Worm (Caenorhabditis elegans) whole organism, L4 larva: ENCODE measurements around the gene T19D2.13.
A peak's percentile ranks its signal among the peaks of the same experiment; 100 is the strongest.

Source experiments
- D1046.2 ChIP-seq: fragments of 200-800 bp; sonication (Bioruptor generic); IDR thresholded peaks from 2 replicates; pipeline ENCODE4 v1.3.6; 2022; ENCODE audit warnings: missing genetic modification characterization, missing compliant biosample characterization
- F26F4.8 ChIP-seq: fragments of 200-800 bp; sonication (Bioruptor generic); conservative IDR thresholded peaks from 2 replicates; pipeline ENCODE4 v1.3.6; 2022; ENCODE audit warnings: missing genetic modification characterization, missing compliant biosample characterization
- F49E8.2 ChIP-seq: sonication (generic microtip); optimal IDR thresholded peaks from 2 replicates; lab custom pipeline; 2016; ENCODE audit warnings: missing compliant biosample characterization, mild to moderate bottlenecking, missing genetic modification characterization, borderline replicate concordance
- T26A8.4 ChIP-seq: fragments of 200-800 bp; sonication (Bioruptor generic); IDR thresholded peaks from 2 replicates; pipeline ENCODE4 v1.3.6; 2022; ENCODE audit warnings: missing genetic modification characterization, missing compliant biosample characterization
- Y5F2A.4 ChIP-seq: fragments of 200-800 bp; sonication (Bioruptor generic); optimal IDR thresholded peaks from 2 replicates; lab custom pipeline; 2018; ENCODE audit warnings: mild to moderate bottlenecking, missing genetic modification characterization, missing compliant biosample characterization
- ZK546.5 ChIP-seq, 2 experiments: sonication (generic microtip); optimal IDR thresholded peaks; 2 replicates each; lab custom pipeline; 2017; ENCODE audit warnings: missing biosample characterization in 2 of 2, missing genetic modification characterization in 2 of 2
- aha-1 ChIP-seq: fragments of 150-350 bp; peaks from one replicate; lab custom pipeline; 2014; ENCODE audit warnings: missing biosample characterization, missing genetic modification characterization
- ceh-28 ChIP-seq: fragments of 150-350 bp; optimal IDR thresholded peaks from 2 replicates; lab custom pipeline; 2014; ENCODE audit warnings: missing biosample characterization, missing genetic modification reagents, missing genetic modification characterization
- cey-2 ChIP-seq: sonication (generic microtip); optimal IDR thresholded peaks from 3 replicates; lab custom pipeline; 2017; ENCODE audit warnings: missing genetic modification characterization, mild to moderate bottlenecking, missing compliant biosample characterization, antibody characterized with exemption, borderline replicate concordance; ENCODE audit not compliant: insufficient read depth
- daf-16 ChIP-seq, 3 experiments: sonication (generic microtip); optimal IDR thresholded peaks; 2 replicates each; lab custom pipeline; 2016 to 2017; ENCODE audit warnings: missing genetic modification characterization in 3 of 3, missing genetic modification reagents in 3 of 3, mild to moderate bottlenecking in 2 of 3, missing compliant biosample characterization in 2 of 3, missing biosample characterization in 1 of 3, moderate library complexity in 1 of 3
- dmd-6 ChIP-seq: fragments of 200-800 bp; sonication (Bioruptor generic); IDR thresholded peaks from 2 replicates; pipeline ENCODE4 v1.3.6; 2022; ENCODE audit warnings: missing genetic modification reagents, missing genetic modification characterization, missing compliant biosample characterization
- dpl-1 ChIP-seq: fragments of 150-350 bp; optimal IDR thresholded peaks from 2 replicates; lab custom pipeline; 2014; ENCODE audit warnings: missing biosample characterization, missing genetic modification reagents, missing genetic modification characterization
- egl-27 ChIP-seq: sonication (generic microtip); optimal IDR thresholded peaks from 3 replicates; lab custom pipeline; 2017; ENCODE audit warnings: missing biosample characterization, missing genetic modification reagents, missing genetic modification characterization
- fkh-10 ChIP-seq: fragments of 150-350 bp; optimal IDR thresholded peaks from 2 replicates; lab custom pipeline; 2014; ENCODE audit warnings: missing biosample characterization, missing genetic modification reagents, missing genetic modification characterization
- gei-8 ChIP-seq: fragments of 200-800 bp; sonication (Bioruptor generic); optimal IDR thresholded peaks from 2 replicates; lab custom pipeline; 2018; ENCODE audit warnings: mild to moderate bottlenecking, missing genetic modification characterization, missing compliant biosample characterization
- hlh-11 ChIP-seq: fragments of 200-800 bp; sonication (Bioruptor generic); optimal IDR thresholded peaks from 2 replicates; lab custom pipeline; 2018; ENCODE audit warnings: mild to moderate bottlenecking, missing genetic modification characterization, missing compliant biosample characterization
- jun-1 ChIP-seq: fragments of 150-350 bp; optimal IDR thresholded peaks from 2 replicates; lab custom pipeline; 2014; ENCODE audit warnings: missing biosample characterization, missing genetic modification reagents, missing genetic modification characterization
- mdt-29 ChIP-seq: fragments of 200-800 bp; sonication (Bioruptor generic); IDR thresholded peaks from 2 replicates; pipeline ENCODE4 v1.3.6; 2022; ENCODE audit warnings: missing genetic modification reagents, missing genetic modification characterization, missing compliant biosample characterization
- mes-2 ChIP-seq: sonication (generic microtip); optimal IDR thresholded peaks from 2 replicates; lab custom pipeline; 2016; ENCODE audit warnings: missing genotype, mild to moderate bottlenecking, missing genetic modification characterization, missing compliant biosample characterization; ENCODE audit not compliant: poor library complexity, severe bottlenecking
- nhr-10 ChIP-seq: fragments of 150-350 bp; optimal IDR thresholded peaks from 2 replicates; lab custom pipeline; 2014; ENCODE audit warnings: missing biosample characterization, missing genetic modification characterization
- nhr-102 ChIP-seq: sonication (generic microtip); optimal IDR thresholded peaks from 2 replicates; lab custom pipeline; 2016; ENCODE audit warnings: mild to moderate bottlenecking, missing genetic modification characterization, moderate library complexity, missing compliant biosample characterization
- nhr-11 ChIP-seq: fragments of 150-350 bp; optimal IDR thresholded peaks from 2 replicates; lab custom pipeline; 2014; ENCODE audit warnings: missing biosample characterization, missing genetic modification characterization
- nhr-111 ChIP-seq: fragments of 200-800 bp; sonication (Bioruptor generic); optimal IDR thresholded peaks from 2 replicates; lab custom pipeline; 2018; ENCODE audit warnings: mild to moderate bottlenecking, missing genetic modification characterization, missing compliant biosample characterization
- nhr-41 ChIP-seq: fragments of 200-800 bp; sonication (Bioruptor generic); IDR thresholded peaks from 2 replicates; pipeline ENCODE4 v1.3.6; 2022; ENCODE audit warnings: missing genetic modification reagents, missing genetic modification characterization, missing compliant biosample characterization
- nhr-48 ChIP-seq: sonication (generic microtip); optimal IDR thresholded peaks from 2 replicates; lab custom pipeline; 2016; ENCODE audit warnings: mild to moderate bottlenecking, missing genetic modification characterization, missing compliant biosample characterization
- php-3 ChIP-seq: fragments of 200-800 bp; sonication (Bioruptor generic); IDR thresholded peaks from 2 replicates; pipeline ENCODE4 v1.3.6; 2022; ENCODE audit warnings: missing genetic modification reagents, missing genetic modification characterization, missing compliant biosample characterization
- set-16 ChIP-seq: fragments of 200-800 bp; sonication (Bioruptor generic); IDR thresholded peaks from 2 replicates; pipeline ENCODE4 v1.3.6; 2022; ENCODE audit warnings: missing genetic modification reagents, missing genetic modification characterization, missing compliant biosample characterization
- skn-1 ChIP-seq: fragments of 150-350 bp; optimal IDR thresholded peaks from 2 replicates; lab custom pipeline; 2014; ENCODE audit warnings: missing biosample characterization, missing genetic modification characterization
- unc-130 ChIP-seq: sonication (generic microtip); optimal IDR thresholded peaks from 2 replicates; lab custom pipeline; 2016; ENCODE audit warnings: missing genetic modification reagents, missing genetic modification characterization, missing compliant biosample characterization
- unc-62 ChIP-seq, 3 experiments: fragments of 150-350 bp in 1 of 3; sonication (generic microtip); optimal IDR thresholded peaks in 2 of 3; peaks in 1 of 3; 1 replicate in 1 of 3; 2 replicates in 2 of 3; lab custom pipeline; 2014 to 2017; ENCODE audit warnings: missing biosample characterization in 3 of 3, missing genetic modification characterization in 3 of 3, missing genetic modification reagents in 3 of 3, missing genotype in 1 of 3
- zfp-2 ChIP-seq: sonication (generic microtip); optimal IDR thresholded peaks from 2 replicates; lab custom pipeline; 2016; ENCODE audit warnings: mild to moderate bottlenecking, missing genetic modification characterization, missing compliant biosample characterization

T19D2.13 gene

DNA sequence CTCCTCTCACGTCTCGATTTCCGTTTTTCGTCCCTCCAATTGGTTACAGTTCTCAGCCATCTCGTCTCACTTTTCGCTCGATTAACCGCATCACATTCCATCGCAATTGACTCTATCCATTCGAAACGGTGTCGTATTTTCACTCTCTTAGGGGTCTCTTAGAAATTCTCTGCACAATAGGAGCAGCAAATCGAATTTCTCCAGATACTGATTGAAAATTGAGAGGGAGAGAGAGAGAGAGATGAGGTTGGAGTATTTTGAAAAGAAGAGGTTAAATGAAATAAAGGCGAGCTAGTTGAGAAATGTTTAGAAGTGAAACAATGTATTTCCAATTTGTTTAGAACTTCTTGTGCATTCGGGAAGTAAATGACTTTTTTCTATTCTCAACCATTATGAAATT is 40.8 kb downstream of the T19D2.13 start:
- TF ChIP-seq fkh-10 (GFP tag; lab: Kevin White, UChicago) (peak; percentile 87), mdt-29 (GFP tag; lab: Robert Waterston, UW) (no peak)

DNA sequence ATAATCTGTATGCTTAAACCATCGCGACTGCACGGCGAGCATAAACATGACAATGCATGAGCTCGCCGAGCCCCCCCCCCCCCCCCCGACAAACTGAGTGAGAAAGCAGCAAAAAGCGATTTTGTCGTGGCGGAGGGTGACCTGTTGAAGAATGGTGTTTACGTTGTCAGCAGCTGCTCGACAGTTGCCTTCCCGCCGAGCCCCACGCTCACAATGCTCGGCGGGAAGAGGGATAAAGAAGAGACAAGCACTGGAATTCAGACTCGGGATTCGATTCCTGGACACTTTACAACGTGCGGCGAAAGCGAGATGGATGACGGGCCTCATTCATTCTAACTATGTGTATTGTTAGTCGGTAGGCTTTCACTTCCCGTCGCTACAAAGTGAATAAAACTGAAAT is 41.5 kb downstream of the T19D2.13 start:
- TF ChIP-seq nhr-11 (tag; lab: Kevin White, UChicago) (peak; percentile 10), dmd-6 (GFP tag; lab: Robert Waterston, UW) (0 out of 2 replicates have a peak, but pooled peaks have one; percentile 9), nhr-10 (tag; lab: Kevin White, UChicago) (no peak), T26A8.4 (GFP tag; lab: Robert Waterston, UW) (0 out of 2 replicates have a peak, but pooled peaks have one; percentile 24), unc-130 (GFP tag; lab: Kevin White, UChicago) (no peak), set-16 (GFP tag; lab: Robert Waterston, UW) (peak; percentile 84; the same call in 1 of the 2 replicates), hlh-11 (peak; percentile 65), daf-16 (GFP tag; optimal IDR thresholded peaks at IDR 0.05; lab: Kevin White, UChicago) (peak in 1 of 2 experiments; percentile 27), daf-16 (tag; optimal IDR thresholded peaks at IDR 0.05; lab: Kevin White, UChicago) (no peak), F49E8.2 (tag; lab: Kevin White, UChicago) (no peak), nhr-102 (tag; lab: Kevin White, UChicago) (no peak), D1046.2 (GFP tag; lab: Robert Waterston, UW) (peak; percentile 54; the same call in 1 of the 2 replicates), gei-8 (GFP tag; lab: Kevin White, UChicago) (no peak), egl-27 (tag; lab: Kevin White, UChicago) (no peak)

DNA sequence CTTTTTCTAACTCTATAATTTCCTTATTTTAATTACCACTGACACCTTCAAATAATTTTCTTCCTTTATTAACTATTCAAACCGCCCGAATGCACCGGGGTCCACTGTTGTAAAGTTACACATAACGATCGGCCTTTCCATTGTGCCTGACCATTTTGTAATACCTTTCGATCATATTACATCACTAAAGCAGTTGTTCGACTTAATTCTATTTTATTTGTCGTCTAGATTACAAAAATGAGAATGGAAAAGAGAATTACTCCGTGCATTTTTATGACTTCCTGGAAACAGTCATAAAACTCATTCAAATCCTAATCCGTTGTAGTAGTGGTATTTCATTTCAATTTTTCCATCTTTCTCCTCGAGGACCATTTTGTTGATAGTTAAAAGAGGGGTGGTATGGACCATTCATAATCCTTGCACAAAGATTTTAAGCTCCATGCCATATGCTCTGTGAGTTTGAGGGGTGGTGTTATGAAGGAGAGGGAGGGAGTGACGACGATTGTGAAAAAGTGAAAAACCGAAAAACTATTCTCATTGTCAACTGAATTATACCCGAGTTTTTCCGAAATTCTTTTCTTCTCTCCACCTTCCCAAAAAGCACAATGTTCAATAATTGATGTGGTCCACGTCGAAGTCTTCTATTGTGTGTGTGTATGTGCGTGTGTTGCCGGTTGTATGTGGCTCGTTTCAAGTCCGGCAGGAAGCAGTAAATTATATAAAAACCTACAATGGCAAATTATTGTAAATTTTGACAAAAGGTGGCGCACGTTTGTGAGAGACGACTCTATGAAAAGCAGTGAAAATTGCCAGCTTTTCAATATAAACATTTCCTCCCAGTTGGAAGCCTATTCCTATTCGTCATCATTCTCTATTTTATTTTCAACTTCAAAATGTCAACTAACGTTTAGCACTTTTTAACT is 43.7 kb downstream of the T19D2.13 start:
- TF ChIP-seq dpl-1 (GFP tag; lab: Kevin White, UChicago) (no peak), zfp-2 (tag; lab: Kevin White, UChicago) (no peak), unc-62 (GFP tag; optimal IDR thresholded peaks at IDR 0.05 in 1 of 2; lab: Kevin White, UChicago) (peak in 1 of 2 experiments; percentile 95), unc-62 (tag; optimal IDR thresholded peaks at IDR 0.05; lab: Kevin White, UChicago) (no peak), cey-2 (no peak), nhr-111 (GFP tag; lab: Kevin White, UChicago) (no peak), php-3 (GFP tag; lab: Robert Waterston, UW) (no peak), F26F4.8 (GFP tag; lab: Robert Waterston, UW) (no peak), ceh-28 (tag; lab: Kevin White, UChicago) (no peak), aha-1 (tag; lab: Kevin White, UChicago) (peak; percentile 64), dmd-6 (GFP tag; lab: Robert Waterston, UW) (no peak)

DNA sequence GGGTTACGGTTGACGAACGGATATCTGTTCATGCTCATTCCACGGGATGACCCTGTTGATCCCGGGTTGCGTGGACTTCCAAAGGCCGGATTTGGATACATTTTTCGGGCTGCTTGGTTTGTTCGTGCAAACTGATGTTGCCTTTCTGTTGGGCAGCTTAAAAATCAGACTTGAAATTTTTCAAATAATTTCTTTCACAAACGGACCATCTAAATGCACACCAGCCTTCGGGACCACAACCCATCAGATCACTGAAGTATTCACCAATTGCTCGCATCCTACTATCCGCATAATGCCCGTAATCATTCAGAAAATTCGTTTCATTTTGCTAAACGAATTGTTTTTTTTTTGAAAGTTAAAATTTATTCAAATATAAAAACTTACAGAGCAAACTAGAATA is 46.6 kb downstream of the T19D2.13 start, which contains the start of gene F47F2.3:
F47F2.3 (minus strand) TSS at position 101 of the 400 bp plus-strand sequence.
- TF ChIP-seq mes-2 (tag; lab: Kevin White, UChicago): no peak
- no peak for TF ChIP-seq nhr-48 (tag; lab: Kevin White, UChicago)
- no peak for TF ChIP-seq ZK546.5 (tag; optimal IDR thresholded peaks at IDR 0.05; lab: Kevin White, UChicago)
- no peak for TF ChIP-seq nhr-41 (GFP tag; lab: Robert Waterston, UW)
- TF ChIP-seq jun-1 (tag; lab: Kevin White, UChicago): no peak
- no peak for TF ChIP-seq skn-1 (tag; lab: Kevin White, UChicago)
- no peak for TF ChIP-seq Y5F2A.4 (GFP tag; lab: Kevin White, UChicago)
- TF ChIP-seq, all 104 proteins: peak for 0
